Worm (Caenorhabditis elegans) whole organism, young adult: Measurements from ENCODE around the gene ZK1307.2.

ENCODE experiments used
- B0261.1 ChIP-seq: sonication (generic microtip); optimal IDR thresholded peaks from 2 replicates; lab custom pipeline; 2016; ENCODE audit warnings: mild to moderate bottlenecking, missing genetic modification characterization, moderate library complexity, missing compliant biosample characterization
- K11D2.4 ChIP-seq: fragments of 200-800 bp; sonication (Bioruptor generic); IDR thresholded peaks from 2 replicates; pipeline ENCODE4 v1.3.6; 2022; ENCODE audit warnings: missing genetic modification reagents, missing genetic modification characterization, missing compliant biosample characterization
- T07F8.4 ChIP-seq: sonication (generic microtip); optimal IDR thresholded peaks from 2 replicates; lab custom pipeline; 2016; ENCODE audit warnings: mild to moderate bottlenecking, missing genetic modification characterization, moderate library complexity, missing compliant biosample characterization
- ama-1 ChIP-seq, 3 experiments: fragments of 150-350 bp in 1 of 3; sonication (generic microtip) in 2 of 3; optimal IDR thresholded peaks; 2 replicates each; lab custom pipeline; 2014 to 2018; ENCODE audit warnings: missing biosample characterization in 2 of 3, missing genetic modification characterization in 2 of 3, missing genetic modification reagents in 2 of 3
- bed-2 ChIP-seq: fragments of 200-800 bp; sonication (Bioruptor generic); IDR thresholded peaks from 2 replicates; pipeline ENCODE4 v1.3.6; 2022; ENCODE audit warnings: missing genetic modification reagents, missing genetic modification characterization, missing compliant biosample characterization
- ceh-79 ChIP-seq: sonication (generic microtip); optimal IDR thresholded peaks from 2 replicates; lab custom pipeline; 2017; ENCODE audit warnings: mild to moderate bottlenecking, missing genetic modification characterization, missing compliant biosample characterization
- egl-44 ChIP-seq: fragments of 200-800 bp; sonication (Bioruptor generic); IDR thresholded peaks from 2 replicates; pipeline ENCODE4 v1.3.6; 2022; ENCODE audit warnings: missing genetic modification reagents, missing genetic modification characterization, missing compliant biosample characterization
- nfya-1 ChIP-seq: sonication (generic microtip); optimal IDR thresholded peaks from 2 replicates; lab custom pipeline; 2017; ENCODE audit warnings: antibody characterized with exemption, missing compliant biosample characterization, missing genetic modification characterization, borderline replicate concordance; ENCODE audit not compliant: insufficient read depth
- nhr-80 ChIP-seq: sonication (generic microtip); optimal IDR thresholded peaks from 2 replicates; lab custom pipeline; 2016; ENCODE audit warnings: missing genetic modification characterization, missing compliant biosample characterization
- sea-2 ChIP-seq: fragments of 200-800 bp; sonication (Bioruptor generic); IDR thresholded peaks from 2 replicates; pipeline ENCODE4 v1.3.6; 2022; ENCODE audit warnings: missing genetic modification characterization, missing compliant biosample characterization
- snpc-3.4 ChIP-seq: sonication (generic microtip); optimal IDR thresholded peaks from 2 replicates; lab custom pipeline; 2017; ENCODE audit warnings: missing genetic modification characterization, mild to moderate bottlenecking, missing compliant biosample characterization, antibody characterized with exemption, moderate library complexity, missing genotype, missing genetic modification reagents
- tlf-1 ChIP-seq: fragments of 200-800 bp; sonication (Bioruptor generic); optimal IDR thresholded peaks from 2 replicates; lab custom pipeline; 2018; ENCODE audit warnings: mild to moderate bottlenecking, missing genetic modification characterization, missing compliant biosample characterization
- unc-62 ChIP-seq: fragments of 150-350 bp; optimal IDR thresholded peaks from 2 replicates; lab custom pipeline; 2014; ENCODE audit warnings: missing biosample characterization, missing genetic modification reagents, missing genetic modification characterization

DNA sequence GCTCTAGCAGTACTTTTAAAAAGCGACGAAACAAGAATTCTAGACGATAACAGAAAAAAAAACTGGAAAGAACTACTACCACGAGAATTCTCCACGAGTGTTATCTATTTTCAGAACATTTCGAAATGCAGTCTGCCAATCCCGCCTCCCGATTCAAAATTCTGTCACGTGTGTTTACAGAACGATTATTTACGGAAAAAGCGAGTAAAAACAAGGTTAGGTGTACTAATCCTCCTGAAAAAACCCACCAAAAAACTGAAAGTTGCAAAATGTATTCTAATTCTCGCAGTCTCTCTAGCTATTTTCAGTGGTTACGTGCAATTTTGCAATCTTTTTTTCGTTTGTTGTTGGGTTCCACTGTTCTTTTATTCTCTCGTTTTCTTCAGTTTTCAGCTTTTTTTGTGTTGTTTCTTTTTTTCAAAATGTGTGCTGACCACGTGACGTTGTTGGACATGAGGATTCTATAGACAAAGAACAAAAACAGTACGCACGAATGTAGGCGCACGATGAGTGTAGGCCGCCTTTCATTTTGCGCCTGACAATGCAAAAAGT is 47.2 kb downstream of the ZK1307.2 start:
- TF ChIP-seq ceh-79 (tag; lab: Kevin White, UChicago) (no peak), bed-2 (GFP tag; lab: Robert Waterston, UW) (no peak), nfya-1 (tag; lab: Kevin White, UChicago) (no peak), unc-62 (GFP tag; lab: Kevin White, UChicago) (no peak), K11D2.4 (no peak), T07F8.4 (tag; lab: Kevin White, UChicago) (no peak), snpc-3.4 (no peak), ama-1 (optimal IDR thresholded peaks at IDR 0.05; lab: Kevin White, UChicago) (no peak), ama-1 (GFP tag; optimal IDR thresholded peaks at IDR 0.05; lab: Kevin White, UChicago) (no peak), nhr-80 (tag; lab: Kevin White, UChicago) (no peak), sea-2 (no peak), egl-44 (GFP tag; lab: Robert Waterston, UW) (no peak), B0261.1 (no peak), tlf-1 (GFP tag; lab: Kevin White, UChicago) (no peak)
